Worm (Caenorhabditis elegans): ENCODE measurements around the gene fbxb-64.

fbxb-64 gene

DNA sequence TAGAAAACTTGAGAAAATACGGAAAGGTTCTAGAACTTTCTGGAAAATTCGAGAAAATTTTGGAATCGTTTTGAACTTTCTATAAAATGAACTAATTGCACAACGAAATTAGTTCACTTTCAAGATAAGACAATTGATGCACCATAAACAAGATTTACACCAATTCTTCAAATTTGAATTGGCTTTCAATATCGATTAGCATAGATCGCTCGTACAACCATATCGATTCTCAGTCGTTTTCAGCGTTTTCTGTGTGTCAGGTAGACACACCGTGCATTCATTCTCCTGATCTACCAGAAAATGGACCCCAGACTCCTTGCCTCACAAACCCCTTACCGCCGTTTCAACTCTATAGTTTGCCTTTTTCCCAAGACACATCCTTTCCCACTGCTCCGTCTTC is 30.8 kb upstream of the fbxb-64 start, which contains the start of gene fbxb-117:
Gene fbxb-117, plus strand, starts transcription at position 301 of the 400 bp plus-strand sequence.
- TF ChIP-seq gmeb-2 (tag; optimal IDR thresholded peaks at IDR 0.05) (no peak), tbx-2 (tag; optimal IDR thresholded peaks at IDR 0.05) (no peak), dmd-4 (tag; optimal IDR thresholded peaks at IDR 0.05; ENCODE audit: borderline replicate concordance) (no peak), dve-1 (tag; optimal IDR thresholded peaks at IDR 0.05) (no peak), ama-1 (optimal IDR thresholded peaks at IDR 0.05) (no peak), ztf-16 (tag; optimal IDR thresholded peaks at IDR 0.05) (no peak), K02D7.2 (tag; optimal IDR thresholded peaks at IDR 0.05) (no peak), unc-55 (GFP tag; optimal IDR thresholded peaks at IDR 0.05) (no peak), elt-2 (tag; optimal IDR thresholded peaks at IDR 0.05) (no peak), ceh-2 (tag; optimal IDR thresholded peaks at IDR 0.05) (no peak), hlh-13 (GFP tag; optimal IDR thresholded peaks at IDR 0.05) (no peak)

DNA sequence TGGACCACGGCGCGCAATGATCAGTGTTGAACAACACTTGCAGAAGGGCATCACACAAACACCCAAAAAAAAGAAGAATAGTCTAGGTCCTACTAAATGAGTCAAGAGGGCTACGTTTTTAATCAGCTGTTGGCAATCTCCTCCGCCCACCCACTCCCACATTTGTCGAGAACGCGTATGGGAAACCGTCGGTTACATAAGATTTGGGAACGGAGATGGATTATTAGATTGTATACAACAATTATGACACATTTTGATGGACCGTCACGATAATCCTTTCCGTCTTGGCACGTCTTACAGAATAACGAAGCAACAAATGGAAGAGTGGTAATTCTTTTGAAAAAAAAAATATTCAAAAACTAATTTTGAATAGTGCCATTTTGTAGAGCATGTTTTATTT is 27.2 kb upstream of the fbxb-64 start:
- TF ChIP-seq dmd-4 (tag; optimal IDR thresholded peaks at IDR 0.05; ENCODE audit: borderline replicate concordance) = no peak
- no peak for TF ChIP-seq npax-4 (tag; optimal IDR thresholded peaks at IDR 0.05)
- no peak for TF ChIP-seq unc-3 (GFP tag; conservative IDR thresholded peaks at IDR 0.05)
- no peak for TF ChIP-seq unc-3 (tag; optimal IDR thresholded peaks at IDR 0.05)

DNA sequence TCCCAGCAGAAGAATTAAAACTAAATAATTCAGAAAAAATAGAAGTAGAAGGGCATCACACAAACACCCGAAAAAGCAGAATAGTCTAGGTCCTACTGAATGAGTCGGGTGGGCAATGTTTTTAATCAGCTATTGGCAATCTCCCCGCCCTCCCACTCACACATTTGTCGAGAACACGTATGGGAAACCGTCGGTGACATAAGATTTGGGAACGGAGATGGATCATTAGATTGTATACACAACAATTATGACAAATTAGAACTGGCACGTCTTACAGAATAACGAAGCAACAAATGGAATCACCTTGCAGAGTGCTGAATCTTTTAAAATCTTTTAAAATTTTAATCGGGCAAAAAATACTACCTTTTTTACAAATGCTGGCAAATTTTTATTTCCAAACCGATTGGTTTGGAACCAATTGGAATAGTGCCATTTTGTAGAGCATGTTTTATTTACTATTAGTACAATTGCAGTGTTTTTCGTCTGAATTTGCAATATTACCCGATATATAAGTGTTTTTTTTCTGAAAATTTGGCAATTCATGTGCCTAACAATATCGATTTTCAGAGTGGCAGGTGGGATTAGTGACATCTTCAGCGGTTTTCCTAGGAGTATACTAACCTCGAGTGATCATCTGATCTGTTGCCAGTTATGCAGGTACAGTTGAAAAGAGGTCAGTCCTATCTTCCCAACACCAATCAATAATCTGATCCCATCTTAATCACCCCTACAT is 24.8 kb upstream of the fbxb-64 start, which contains the start of the genes F55C9.3 and fbxb-57:
Gene F55C9.3, minus strand, starts transcription at position 101 of the 733 bp plus-strand sequence.
Gene fbxb-57, plus strand, starts transcription at position 683 of the 733 bp plus-strand sequence.
- TF ChIP-seq K02D7.2 (tag; optimal IDR thresholded peaks at IDR 0.05) (no peak), pag-3 (tag; optimal IDR thresholded peaks at IDR 0.05; ENCODE audit: borderline replicate concordance) (no peak), che-1 (tag; optimal IDR thresholded peaks at IDR 0.05) (no peak), ceh-45 (GFP tag; IDR thresholded peaks at IDR 0.05) (no peak), C38D4.7 (GFP tag; optimal IDR thresholded peaks at IDR 0.05) (no peak), nfya-1 (tag; optimal IDR thresholded peaks at IDR 0.05) (no peak), hlh-6 (tag; optimal IDR thresholded peaks at IDR 0.05) (no peak), ceh-30 (tag; optimal IDR thresholded peaks at IDR 0.05) (no peak), ceh-2 (tag; optimal IDR thresholded peaks at IDR 0.05) (no peak), zip-5 (tag; optimal IDR thresholded peaks at IDR 0.05) (no peak), hlh-13 (GFP tag; optimal IDR thresholded peaks at IDR 0.05) (no peak)

- TF ChIP-seq fkh-10 (GFP tag; optimal IDR thresholded peaks at IDR 0.05) = no peak
- no peak for TF ChIP-seq pax-1 (tag; optimal IDR thresholded peaks at IDR 0.05)
- TF ChIP-seq zip-5 (tag; optimal IDR thresholded peaks at IDR 0.05) = no peak
- TF ChIP-seq ama-1 (optimal IDR thresholded peaks at IDR 0.05) = no peak
- no peak for TF ChIP-seq ceh-6 (GFP tag; optimal IDR thresholded peaks at IDR 0.05)
- TF ChIP-seq hlh-15 (tag; optimal IDR thresholded peaks at IDR 0.05) = no peak
- TF ChIP-seq mec-3 (tag; optimal IDR thresholded peaks at IDR 0.05; ENCODE audit: borderline replicate concordance) = no peak
- no peak for TF ChIP-seq hlh-30 (tag; optimal IDR thresholded peaks at IDR 0.05; ENCODE audit: insufficient read depth)
- TF ChIP-seq ttx-3 (tag; optimal IDR thresholded peaks at IDR 0.05) = no peak
- TF ChIP-seq unc-3 (GFP tag; conservative IDR thresholded peaks at IDR 0.05) = no peak
- TF ChIP-seq unc-3 (tag; optimal IDR thresholded peaks at IDR 0.05) = no peak
- no peak for TF ChIP-seq ceh-9 (tag; optimal IDR thresholded peaks at IDR 0.05)
- no peak for TF ChIP-seq C08G9.2 (tag; optimal IDR thresholded peaks at IDR 0.05)
Measured at ce11 chrV:19293025-19293424, 20.1 kb upstream of the fbxb-64 start, which contains the start of gene F55C9.5. TSS of gene F55C9.5 (minus strand) at chrV:19293125.

DNA sequence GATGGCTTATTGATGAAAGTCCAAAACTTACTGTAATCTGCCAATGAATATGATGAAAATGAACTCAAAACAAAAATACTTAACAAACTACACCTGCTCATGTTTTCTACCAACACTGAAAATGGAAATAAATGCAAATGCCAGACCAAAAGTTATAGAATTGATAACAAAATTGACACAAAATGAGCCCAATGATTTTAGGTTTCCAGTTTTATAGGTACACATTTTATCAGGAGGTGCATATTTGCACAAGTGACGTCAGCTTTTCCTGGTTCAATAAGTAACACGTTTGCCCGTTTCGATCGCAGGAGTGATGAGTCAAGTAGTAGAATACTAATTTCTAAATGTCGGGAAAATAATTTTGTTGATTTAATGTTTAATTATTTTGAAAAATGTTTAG is 16.4 kb upstream of the fbxb-64 start, which contains the start of gene F55C9.6:
Gene F55C9.6, minus strand, starts transcription at position 101 of the 400 bp plus-strand sequence.
- TF ChIP-seq tbx-2 (tag; optimal IDR thresholded peaks at IDR 0.05) (no peak), C38D4.7 (GFP tag; optimal IDR thresholded peaks at IDR 0.05) (no peak), Y22D7AL.16 (tag; optimal IDR thresholded peaks at IDR 0.05) (no peak), unc-3 (GFP tag; conservative IDR thresholded peaks at IDR 0.05) (no peak), unc-3 (tag; optimal IDR thresholded peaks at IDR 0.05) (no peak), fax-1 (tag; optimal IDR thresholded peaks at IDR 0.05) (no peak)

All from whole organism, late embryonic.